Worm (Caenorhabditis elegans): Measurements from ENCODE around the gene akap-1.

The akap-1 gene

ce11 chrIII:6348578-6348977 is 4.6 kb upstream of the akap-1 start:
- no peak for TF ChIP-seq nhr-12 (tag; optimal IDR thresholded peaks at IDR 0.05)
- TF ChIP-seq mml-1 (tag; optimal IDR thresholded peaks at IDR 0.05), result no peak
- no peak for TF ChIP-seq nhr-11 (tag; optimal IDR thresholded peaks at IDR 0.05)
- no peak for TF ChIP-seq ceh-9 (tag; optimal IDR thresholded peaks at IDR 0.05)
- no peak for TF ChIP-seq R02D3.7 (tag; optimal IDR thresholded peaks at IDR 0.05)
- no peak for TF ChIP-seq egl-27 (tag; optimal IDR thresholded peaks at IDR 0.05)
- TF ChIP-seq elt-1 (tag; optimal IDR thresholded peaks at IDR 0.05), result no peak
- no peak for TF ChIP-seq nhr-76 (tag; optimal IDR thresholded peaks at IDR 0.05)
- TF ChIP-seq unc-39 (tag; optimal IDR thresholded peaks at IDR 0.05), result no peak
- TF ChIP-seq nhr-43 (tag; optimal IDR thresholded peaks at IDR 0.05; ENCODE audit: poor library complexity, severe bottlenecking), result no peak
- no peak for TF ChIP-seq skn-1 (tag; optimal IDR thresholded peaks at IDR 0.05)
- no peak for TF ChIP-seq unc-62 (GFP tag; optimal IDR thresholded peaks at IDR 0.05)
- no peak for TF ChIP-seq elt-2 (tag; optimal IDR thresholded peaks at IDR 0.05)
- no peak for TF ChIP-seq eor-1 (tag; optimal IDR thresholded peaks at IDR 0.05)
- no peak for TF ChIP-seq ceh-16 (tag; optimal IDR thresholded peaks at IDR 0.05)
- TF ChIP-seq fkh-2 (tag; optimal IDR thresholded peaks at IDR 0.05), result no peak
- peak; percentile 32 for TF ChIP-seq egl-5 (tag; optimal IDR thresholded peaks at IDR 0.05)
- TF ChIP-seq elt-3 (tag; optimal IDR thresholded peaks at IDR 0.05), result no peak
- no peak for TF ChIP-seq nhr-25 (tag; optimal IDR thresholded peaks at IDR 0.05)
- no peak for TF ChIP-seq mdl-1 (tag; optimal IDR thresholded peaks at IDR 0.05)
- TF ChIP-seq ama-1 (optimal IDR thresholded peaks at IDR 0.05), result peak; percentile 2
- TF ChIP-seq hmg-11 (tag; optimal IDR thresholded peaks at IDR 0.05), result peak; percentile 18
- TF ChIP-seq nhr-23 (tag; optimal IDR thresholded peaks at IDR 0.05), result no peak
- TF ChIP-seq daf-12 (tag; optimal IDR thresholded peaks at IDR 0.05), result no peak
- TF ChIP-seq tbx-2 (tag; optimal IDR thresholded peaks at IDR 0.05), result peak; percentile 49
- TF ChIP-seq sea-2 (GFP tag; optimal IDR thresholded peaks at IDR 0.05), result no peak
- TF ChIP-seq aly-2 (tag; optimal IDR thresholded peaks at IDR 0.05), result no peak
- TF ChIP-seq pqm-1 (tag; optimal IDR thresholded peaks at IDR 0.05), result no peak
- no peak for TF ChIP-seq ztf-4 (tag; optimal IDR thresholded peaks at IDR 0.05)
- peak; percentile 67 for TF ChIP-seq lin-39 (tag; optimal IDR thresholded peaks at IDR 0.05)
- no peak for TF ChIP-seq nhr-28 (tag; optimal IDR thresholded peaks at IDR 0.05)
- TF ChIP-seq nfya-1 (tag; optimal IDR thresholded peaks at IDR 0.05; ENCODE audit: insufficient read depth), result peak; percentile 75
- TF ChIP-seq nhr-77 (tag; optimal IDR thresholded peaks at IDR 0.05), result no peak
- no peak for TF ChIP-seq nhr-67 (tag; optimal IDR thresholded peaks at IDR 0.05)
- TF ChIP-seq pha-4 (tag; optimal IDR thresholded peaks at IDR 0.05), result no peak
- no peak for TF ChIP-seq fos-1 (tag; optimal IDR thresholded peaks at IDR 0.05)
- TF ChIP-seq ztf-11 (tag; optimal IDR thresholded peaks at IDR 0.05), result no peak
- no peak for TF ChIP-seq ZK546.5 (tag; optimal IDR thresholded peaks at IDR 0.05)

ce11 chrIII:6350424-6350823 is 2.8 kb upstream of the akap-1 start:
- TF ChIP-seq egl-27 (tag; optimal IDR thresholded peaks at IDR 0.05), result no peak
- TF ChIP-seq nhr-77 (tag; optimal IDR thresholded peaks at IDR 0.05), result no peak
- peak; percentile 92 for TF ChIP-seq fkh-10 (GFP tag; optimal IDR thresholded peaks at IDR 0.05)
- TF ChIP-seq elt-1 (tag; optimal IDR thresholded peaks at IDR 0.05), result no peak

- TF ChIP-seq nfya-1 (tag; optimal IDR thresholded peaks at IDR 0.05; ENCODE audit: insufficient read depth) (peak; percentile 31), egl-27 (tag; optimal IDR thresholded peaks at IDR 0.05) (no peak), ama-1 (optimal IDR thresholded peaks at IDR 0.05) (peak; percentile 14)
Observed at ce11 chrIII:6351438-6351837, 1.7 kb upstream of the akap-1 start.

- TF ChIP-seq pqm-1 (tag; optimal IDR thresholded peaks at IDR 0.05) (no peak), fkh-10 (GFP tag; optimal IDR thresholded peaks at IDR 0.05) (peak; percentile 36), aly-2 (tag; optimal IDR thresholded peaks at IDR 0.05) (no peak), lin-15B (tag; optimal IDR thresholded peaks at IDR 0.05) (no peak), fkh-2 (tag; optimal IDR thresholded peaks at IDR 0.05) (no peak), nhr-25 (tag; optimal IDR thresholded peaks at IDR 0.05) (no peak), nfya-1 (tag; optimal IDR thresholded peaks at IDR 0.05; ENCODE audit: insufficient read depth) (peak; percentile 20), mdl-1 (tag; optimal IDR thresholded peaks at IDR 0.05) (no peak), tbx-2 (tag; optimal IDR thresholded peaks at IDR 0.05) (peak; percentile 34)
Observed at ce11 chrIII:6352459-6352858, 725 bp upstream of the akap-1 start.
